Worm (Caenorhabditis elegans) whole organism, L4/young adult: ENCODE data around the gene ZK622.4.

Source experiments
- dao-5 ChIP-seq: sonication (generic microtip); optimal IDR thresholded peaks from 2 replicates; lab custom pipeline; 2016; ENCODE audit warnings: missing genotype, missing genetic modification characterization, moderate library complexity, missing compliant biosample characterization
- him-1 ChIP-seq: sonication (generic microtip); optimal IDR thresholded peaks from 2 replicates; lab custom pipeline; 2016; ENCODE audit warnings: missing genotype, missing genetic modification reagents, missing genetic modification characterization, missing compliant biosample characterization

- TF ChIP-seq him-1 (tag; lab: Kevin White, UChicago) (no peak), dao-5 (tag; lab: Kevin White, UChicago) (no peak)
Measured at ce11 chrII:5307203-5307602, 14.7 kb downstream of the ZK622.4 start.
